Fruit fly (Drosophila melanogaster) Kc167 (cell line): ENCODE measurements around the gene Grik.

Source experiments
- Myc ChIP-seq: fragments of >200 bp; optimal IDR thresholded peaks from 2 replicates; lab custom pipeline; 2017; ENCODE audit warnings: missing external identifiers
- Sin3A ChIP-seq: fragments of >200 bp; optimal IDR thresholded peaks from 2 replicates; lab custom pipeline; 2018; ENCODE audit warnings: missing external identifiers
- h ChIP-seq: fragments of >200 bp; optimal IDR thresholded peaks from 3 replicates; lab custom pipeline; 2018; ENCODE audit warnings: missing external identifiers
- insv ChIP-seq: fragments of >200 bp; optimal IDR thresholded peaks from 3 replicates; lab custom pipeline; 2018; ENCODE audit warnings: missing external identifiers
- psq ChIP-seq: fragments of >200 bp; optimal IDR thresholded peaks from 2 replicates; lab custom pipeline; 2017; ENCODE audit warnings: missing external identifiers
- ttk ChIP-seq: sonication (Bioruptor generic); optimal IDR thresholded peaks from 2 replicates; lab custom pipeline; 2017; ENCODE audit warnings: missing external identifiers

Grik gene

dm6 chr3R:20908641-20909040 lies 6.9 kb downstream of the Grik start:
- no peak for TF ChIP-seq Myc (lab: Kevin White, UChicago)
- TF ChIP-seq psq (lab: Kevin White, UChicago) = no peak
- no peak for TF ChIP-seq h (lab: Kevin White, UChicago)
- no peak for TF ChIP-seq insv (lab: Kevin White, UChicago)
- TF ChIP-seq ttk (lab: Kevin White, UChicago) = no peak
- TF ChIP-seq Sin3A = no peak

- no peak for TF ChIP-seq psq (lab: Kevin White, UChicago)
- TF ChIP-seq h (lab: Kevin White, UChicago) = no peak
- no peak for TF ChIP-seq insv (lab: Kevin White, UChicago)
- TF ChIP-seq ttk (lab: Kevin White, UChicago) = no peak
- no peak for TF ChIP-seq Sin3A
- TF ChIP-seq Myc (lab: Kevin White, UChicago) = no peak
Observed at dm6 chr3R:20912725-20913124, 11.0 kb downstream of the Grik start.

- TF ChIP-seq insv (lab: Kevin White, UChicago) (no peak), h (lab: Kevin White, UChicago) (no peak), psq (lab: Kevin White, UChicago) (no peak), Sin3A (no peak), Myc (lab: Kevin White, UChicago) (no peak), ttk (lab: Kevin White, UChicago) (no peak)
Observed at dm6 chr3R:20914103-20914502, 12.3 kb downstream of the Grik start, which contains the start of gene hdly. TSS of gene hdly (plus strand) at chr3R:20914296.

- TF ChIP-seq ttk (lab: Kevin White, UChicago) (no peak), h (lab: Kevin White, UChicago) (no peak)
Observed at dm6 chr3R:20915828-20916227, 14.1 kb downstream of the Grik start.

- TF ChIP-seq Sin3A = no peak
- TF ChIP-seq insv (lab: Kevin White, UChicago) = no peak
- TF ChIP-seq h (lab: Kevin White, UChicago) = no peak
- TF ChIP-seq Myc (lab: Kevin White, UChicago) = no peak
- no peak for TF ChIP-seq ttk (lab: Kevin White, UChicago)
Observed at dm6 chr3R:20945463-20945862, 43.7 kb downstream of the Grik start, which contains the start of gene CG31191. TSS of gene CG31191 (minus strand) at chr3R:20945530.

- no peak for TF ChIP-seq insv (lab: Kevin White, UChicago)
- no peak for TF ChIP-seq Sin3A
- TF ChIP-seq ttk (lab: Kevin White, UChicago) = no peak
- no peak for TF ChIP-seq Myc (lab: Kevin White, UChicago)
- no peak for TF ChIP-seq h (lab: Kevin White, UChicago)
- no peak for TF ChIP-seq psq (lab: Kevin White, UChicago)
Observed at dm6 chr3R:20946774-20947173, 45.0 kb downstream of the Grik start.

- TF ChIP-seq psq (lab: Kevin White, UChicago) = no peak
- no peak for TF ChIP-seq insv (lab: Kevin White, UChicago)
- TF ChIP-seq ttk (lab: Kevin White, UChicago) = no peak
- TF ChIP-seq h (lab: Kevin White, UChicago) = no peak
- TF ChIP-seq Sin3A = no peak
- no peak for TF ChIP-seq Myc (lab: Kevin White, UChicago)
Observed at dm6 chr3R:20947991-20948407, 46.2 kb downstream of the Grik start.

- no peak for TF ChIP-seq insv (lab: Kevin White, UChicago)
- no peak for TF ChIP-seq psq (lab: Kevin White, UChicago)
- no peak for TF ChIP-seq ttk (lab: Kevin White, UChicago)
- TF ChIP-seq Myc (lab: Kevin White, UChicago) = no peak
- TF ChIP-seq h (lab: Kevin White, UChicago) = no peak
- TF ChIP-seq Sin3A = no peak
Observed at dm6 chr3R:20948448-20949174, 46.9 kb downstream of the Grik start, which contains the start of gene Atpalpha. TSS of gene Atpalpha (plus strand) at chr3R:20948714.

dm6 chr3R:20949175-20949748 lies 47.5 kb downstream of the Grik start:
- TF ChIP-seq ttk (lab: Kevin White, UChicago) (no peak), insv (lab: Kevin White, UChicago) (no peak), Sin3A (no peak), Myc (lab: Kevin White, UChicago) (no peak), h (lab: Kevin White, UChicago) (no peak), psq (lab: Kevin White, UChicago) (no peak)

- TF ChIP-seq ttk (lab: Kevin White, UChicago) (no peak), Myc (lab: Kevin White, UChicago) (no peak), psq (lab: Kevin White, UChicago) (no peak), Sin3A (no peak), h (lab: Kevin White, UChicago) (no peak), insv (lab: Kevin White, UChicago) (no peak)
Observed at dm6 chr3R:20949749-20950676, 48.3 kb downstream of the Grik start.

dm6 chr3R:20950677-20951018 lies 48.9 kb downstream of the Grik start:
- TF ChIP-seq h (lab: Kevin White, UChicago) = no peak
- TF ChIP-seq Sin3A = no peak
- no peak for TF ChIP-seq insv (lab: Kevin White, UChicago)
- no peak for TF ChIP-seq psq (lab: Kevin White, UChicago)
- no peak for TF ChIP-seq ttk (lab: Kevin White, UChicago)
- no peak for TF ChIP-seq Myc (lab: Kevin White, UChicago)
